Fruit fly (Drosophila melanogaster): ENCODE data around the gene mtTFB1.

- TF ChIP-seq Hr39 (optimal IDR thresholded peaks at IDR 0.05): no peak
- peak; percentile 74 for TF ChIP-seq CG3847 (GFP tag; IDR thresholded peaks at IDR 0.05)
- TF ChIP-seq Abd-B (GFP tag; optimal IDR thresholded peaks at IDR 0.05): no peak
- no peak for TF ChIP-seq ash1 (GFP tag; optimal IDR thresholded peaks at IDR 0.05)
- TF ChIP-seq CG7271 (tag; optimal IDR thresholded peaks at IDR 0.05): no peak
Measured at dm6 chr3L:11681794-11682193, 27.0 kb upstream of the mtTFB1 start, which contains the start of gene TfIIEalpha.

All from whole organism, embryonic.